Worm (Caenorhabditis elegans) whole organism, late embryonic: ENCODE data around the gene mgl-1.

Experiments
- C08G9.2 ChIP-seq: sonication (generic microtip); optimal IDR thresholded peaks from 2 replicates; lab custom pipeline; 2016; ENCODE audit warnings: mild to moderate bottlenecking, missing genetic modification characterization, moderate library complexity, missing compliant biosample characterization
- C38D4.7 ChIP-seq: fragments of 200-800 bp; sonication (Bioruptor generic); optimal IDR thresholded peaks from 2 replicates; lab custom pipeline; 2018; ENCODE audit warnings: mild to moderate bottlenecking, missing genetic modification characterization, moderate library complexity, missing compliant biosample characterization
- K02D7.2 ChIP-seq: sonication (generic microtip); optimal IDR thresholded peaks from 2 replicates; lab custom pipeline; 2017; ENCODE audit warnings: mild to moderate bottlenecking, missing genetic modification characterization, missing compliant biosample characterization
- T23F11.4 ChIP-seq: fragments of 200-800 bp; sonication (Bioruptor generic); optimal IDR thresholded peaks from 2 replicates; lab custom pipeline; 2018; ENCODE audit warnings: mild to moderate bottlenecking, missing genetic modification characterization, missing compliant biosample characterization
- Y22D7AL.16 ChIP-seq: sonication (generic microtip); optimal IDR thresholded peaks from 2 replicates; lab custom pipeline; 2016; ENCODE audit warnings: missing genetic modification characterization, missing compliant biosample characterization
- ahr-1 ChIP-seq: sonication (generic microtip); optimal IDR thresholded peaks from 2 replicates; lab custom pipeline; 2016; ENCODE audit warnings: missing genetic modification characterization, missing compliant biosample characterization
- ceh-14 ChIP-seq: sonication (generic microtip); optimal IDR thresholded peaks from 2 replicates; lab custom pipeline; 2016; ENCODE audit warnings: missing genotype, missing genetic modification characterization, missing compliant biosample characterization
- ceh-19 ChIP-seq: fragments of 200-800 bp; sonication (Bioruptor generic); optimal IDR thresholded peaks from 2 replicates; lab custom pipeline; 2018; ENCODE audit warnings: mild to moderate bottlenecking, missing genetic modification characterization, missing compliant biosample characterization
- ceh-22 ChIP-seq: sonication (generic microtip); optimal IDR thresholded peaks from 2 replicates; lab custom pipeline; 2017; ENCODE audit warnings: missing biosample characterization, missing genetic modification characterization
- ceh-31 ChIP-seq: sonication (generic microtip); optimal IDR thresholded peaks from 2 replicates; lab custom pipeline; 2016; ENCODE audit warnings: missing genetic modification characterization, missing compliant biosample characterization
- ceh-34 ChIP-seq: sonication (generic microtip); optimal IDR thresholded peaks from 2 replicates; lab custom pipeline; 2016; ENCODE audit warnings: mild to moderate bottlenecking, missing genetic modification characterization, missing compliant biosample characterization
- elt-2 ChIP-seq: sonication (generic microtip); optimal IDR thresholded peaks from 2 replicates; lab custom pipeline; 2016; ENCODE audit warnings: missing genetic modification reagents, missing genetic modification characterization, missing compliant biosample characterization
- elt-4 ChIP-seq: sonication (generic microtip); optimal IDR thresholded peaks from 2 replicates; lab custom pipeline; 2016; ENCODE audit warnings: missing genetic modification characterization, missing compliant biosample characterization
- ets-4 ChIP-seq: sonication (generic microtip); optimal IDR thresholded peaks from 2 replicates; lab custom pipeline; 2016; ENCODE audit warnings: missing genetic modification characterization, missing compliant biosample characterization
- fkh-10 ChIP-seq: fragments of 150-350 bp; optimal IDR thresholded peaks from 2 replicates; lab custom pipeline; 2014; ENCODE audit warnings: missing biosample characterization, missing genetic modification reagents, missing genetic modification characterization
- gmeb-2 ChIP-seq: sonication (generic microtip); optimal IDR thresholded peaks from 2 replicates; lab custom pipeline; 2016; ENCODE audit warnings: missing genetic modification characterization, inconsistent platforms, missing compliant biosample characterization
- hlh-13 ChIP-seq: fragments of 200-800 bp; sonication (Bioruptor generic); optimal IDR thresholded peaks from 2 replicates; lab custom pipeline; 2018; ENCODE audit warnings: mild to moderate bottlenecking, missing genetic modification characterization, missing compliant biosample characterization
- hlh-15 ChIP-seq: sonication (generic microtip); optimal IDR thresholded peaks from 2 replicates; lab custom pipeline; 2016; ENCODE audit warnings: missing genetic modification characterization, missing compliant biosample characterization
- lim-6 ChIP-seq: sonication (generic microtip); optimal IDR thresholded peaks from 2 replicates; lab custom pipeline; 2016; ENCODE audit warnings: missing genetic modification characterization, missing compliant biosample characterization
- nfya-1 ChIP-seq: sonication (generic microtip); optimal IDR thresholded peaks from 2 replicates; lab custom pipeline; 2017; ENCODE audit warnings: missing genetic modification characterization, mild to moderate bottlenecking, missing compliant biosample characterization, antibody characterized with exemption, moderate library complexity
- nhr-11 ChIP-seq: fragments of 150-350 bp; optimal IDR thresholded peaks from 2 replicates; lab custom pipeline; 2014; ENCODE audit warnings: missing biosample characterization, missing genetic modification characterization
- nhr-232 ChIP-seq: sonication (generic microtip); optimal IDR thresholded peaks from 2 replicates; lab custom pipeline; 2016; ENCODE audit warnings: missing genetic modification characterization, missing compliant biosample characterization
- npax-4 ChIP-seq: sonication (generic microtip); optimal IDR thresholded peaks from 2 replicates; lab custom pipeline; 2016; ENCODE audit warnings: missing genetic modification characterization, missing compliant biosample characterization
- pat-9 ChIP-seq: fragments of 200-800 bp; sonication (Bioruptor generic); optimal IDR thresholded peaks from 2 replicates; lab custom pipeline; 2018; ENCODE audit warnings: mild to moderate bottlenecking, missing genetic modification characterization, moderate library complexity, missing compliant biosample characterization
- pax-1 ChIP-seq: fragments of 150-350 bp; optimal IDR thresholded peaks from 2 replicates; lab custom pipeline; 2014; ENCODE audit warnings: missing biosample characterization, missing genetic modification characterization
- pqm-1 ChIP-seq: sonication (generic microtip); optimal IDR thresholded peaks from 2 replicates; lab custom pipeline; 2016; ENCODE audit warnings: missing genetic modification characterization, missing compliant biosample characterization
- ref-2 ChIP-seq: sonication (generic microtip); optimal IDR thresholded peaks from 2 replicates; lab custom pipeline; 2016; ENCODE audit warnings: missing genetic modification characterization, missing compliant biosample characterization
- rnt-1 ChIP-seq: sonication (generic microtip); optimal IDR thresholded peaks from 2 replicates; lab custom pipeline; 2016; ENCODE audit warnings: missing genetic modification characterization, missing compliant biosample characterization
- sox-2 ChIP-seq: fragments of 200-800 bp; sonication (Bioruptor generic); IDR thresholded peaks from 2 replicates; pipeline ENCODE4 v1.3.6; 2022; ENCODE audit warnings: missing genetic modification reagents, missing genetic modification characterization, missing compliant biosample characterization
- tbx-2 ChIP-seq: sonication (generic microtip); optimal IDR thresholded peaks from 2 replicates; lab custom pipeline; 2016; ENCODE audit warnings: missing genetic modification characterization, missing compliant biosample characterization
- unc-3 ChIP-seq, 2 experiments: fragments of 200-800 bp in 1 of 2; sonication (Bioruptor generic) in 1 of 2; sonication (generic microtip) in 1 of 2; conservative IDR thresholded peaks in 1 of 2; optimal IDR thresholded peaks in 1 of 2; 2 replicates each; pipeline versions ENCODE4 v1.3.6 to Lab custom; 2016 to 2022; ENCODE audit warnings: missing compliant biosample characterization in 2 of 2, missing genetic modification characterization in 2 of 2, missing genetic modification reagents in 1 of 2
- unc-42 ChIP-seq: sonication (generic microtip); optimal IDR thresholded peaks from 2 replicates; lab custom pipeline; 2016; ENCODE audit warnings: missing genotype, missing genetic modification characterization, missing compliant biosample characterization
- unc-55 ChIP-seq: sonication (generic microtip); optimal IDR thresholded peaks from 2 replicates; lab custom pipeline; 2017; ENCODE audit warnings: missing biosample characterization, missing genetic modification reagents, missing genetic modification characterization
- unc-86 ChIP-seq: sonication (generic microtip); optimal IDR thresholded peaks from 2 replicates; lab custom pipeline; 2016; ENCODE audit warnings: missing genetic modification characterization, missing compliant biosample characterization
- ztf-16 ChIP-seq: sonication (generic microtip); optimal IDR thresholded peaks from 2 replicates; lab custom pipeline; 2017; ENCODE audit warnings: missing genetic modification characterization, missing compliant biosample characterization

The mgl-1 gene

ce11 chrX:9958561-9958960, 17.5 kb downstream of the mgl-1 start, which contains the start of gene ZC506.1 (continued):
- TF ChIP-seq pax-1 (tag; lab: Kevin White, UChicago) (peak; percentile 15), nhr-11 (tag; lab: Kevin White, UChicago) (no peak), C38D4.7 (GFP tag; lab: Kevin White, UChicago) (no peak), unc-3 (GFP tag; conservative IDR thresholded peaks at IDR 0.05; lab: Robert Waterston, UW) (no peak), unc-3 (tag; optimal IDR thresholded peaks at IDR 0.05; lab: Kevin White, UChicago) (peak; percentile 43), ztf-16 (tag; lab: Kevin White, UChicago) (peak; percentile 68), lim-6 (tag; lab: Kevin White, UChicago) (peak; percentile 33), npax-4 (tag; lab: Kevin White, UChicago) (no peak), ahr-1 (tag; lab: Kevin White, UChicago) (no peak), K02D7.2 (tag; lab: Kevin White, UChicago) (no peak), elt-4 (tag; lab: Kevin White, UChicago) (no peak), ceh-34 (tag; lab: Kevin White, UChicago) (peak; percentile 90), nfya-1 (tag; lab: Kevin White, UChicago) (peak; percentile 97), C08G9.2 (no peak), hlh-15 (tag; lab: Kevin White, UChicago) (no peak), pat-9 (tag; lab: Kevin White, UChicago) (no peak)

ce11 chrX:9957449-9957848, 18.7 kb downstream of the mgl-1 start:
- TF ChIP-seq ceh-31 = no peak

- TF ChIP-seq Y22D7AL.16 (tag; lab: Kevin White, UChicago) (no peak), unc-42 (tag; lab: Kevin White, UChicago) (peak; percentile 52), ceh-14 (tag; lab: Kevin White, UChicago) (peak; percentile 54)
Measured at ce11 chrX:9956052-9956451, 20.1 kb downstream of the mgl-1 start.

- peak; percentile 21 for TF ChIP-seq rnt-1
- peak; percentile 9 for TF ChIP-seq nfya-1 (tag; lab: Kevin White, UChicago)
- peak; percentile 29 for TF ChIP-seq elt-2
- TF ChIP-seq gmeb-2 (tag; lab: Kevin White, UChicago) = no peak
- TF ChIP-seq sox-2 (GFP tag; lab: Robert Waterston, UW) = no peak
- TF ChIP-seq fkh-10 (GFP tag; lab: Kevin White, UChicago) = no peak
- peak; percentile 47 for TF ChIP-seq unc-42 (tag; lab: Kevin White, UChicago)
Measured at ce11 chrX:9954483-9955041, 21.5 kb downstream of the mgl-1 start, which contains the start of gene cysl-1. cysl-1 (minus strand) TSS chrX:9954533.

- TF ChIP-seq T23F11.4 (GFP tag; lab: Kevin White, UChicago) (no peak), tbx-2 (tag; lab: Kevin White, UChicago) (no peak), ceh-19 (GFP tag; lab: Kevin White, UChicago) (no peak), pqm-1 (tag; lab: Kevin White, UChicago) (no peak), unc-86 (no peak), pax-1 (tag; lab: Kevin White, UChicago) (no peak), ets-4 (tag; lab: Kevin White, UChicago) (no peak), ztf-16 (tag; lab: Kevin White, UChicago) (no peak), unc-55 (GFP tag; lab: Kevin White, UChicago) (no peak), fkh-10 (GFP tag; lab: Kevin White, UChicago) (no peak), nhr-232 (tag; lab: Kevin White, UChicago) (no peak), unc-3 (GFP tag; conservative IDR thresholded peaks at IDR 0.05; lab: Robert Waterston, UW) (no peak), unc-3 (tag; optimal IDR thresholded peaks at IDR 0.05; lab: Kevin White, UChicago) (no peak), ceh-22 (no peak), C38D4.7 (GFP tag; lab: Kevin White, UChicago) (no peak), nfya-1 (tag; lab: Kevin White, UChicago) (no peak), ceh-31 (no peak), hlh-13 (GFP tag; lab: Kevin White, UChicago) (no peak), ref-2 (tag; lab: Kevin White, UChicago) (no peak), nhr-11 (tag; lab: Kevin White, UChicago) (no peak)
Measured at ce11 chrX:9948963-9949362, 27.1 kb downstream of the mgl-1 start, which contains the start of gene nas-37. nas-37 (minus strand) TSS chrX:9949063.
